Fruit fly (Drosophila melanogaster) whole organism: Measurements from ENCODE around the gene Nepl20.

Experiments used
- CG8478 ChIP-seq: fragments of >200 bp; optimal IDR thresholded peaks from 2 replicates; lab custom pipeline; 2018; ENCODE audit warnings: inconsistent platforms
- Dll ChIP-seq: fragments of >200 bp; optimal IDR thresholded peaks from 2 replicates; lab custom pipeline; 2017
- EcR ChIP-seq, 2 experiments: fragments of >200 bp; optimal IDR thresholded peaks; 2 replicates each; lab custom pipeline; 2017; ENCODE audit warnings: missing biosample characterization in 2 of 2, missing genetic modification characterization in 2 of 2, missing genetic modification reagents in 2 of 2
- pan ChIP-seq: fragments of >200 bp; optimal IDR thresholded peaks from 2 replicates; lab custom pipeline; 2017
- psq ChIP-seq: fragments of >200 bp; optimal IDR thresholded peaks from 2 replicates; lab custom pipeline; 2017
- usp ChIP-seq: fragments of >200 bp; optimal IDR thresholded peaks from 2 replicates; lab custom pipeline; 2017; ENCODE audit warnings: missing biosample characterization, missing genetic modification characterization, mixed read lengths

Gene Nepl20

DNA sequence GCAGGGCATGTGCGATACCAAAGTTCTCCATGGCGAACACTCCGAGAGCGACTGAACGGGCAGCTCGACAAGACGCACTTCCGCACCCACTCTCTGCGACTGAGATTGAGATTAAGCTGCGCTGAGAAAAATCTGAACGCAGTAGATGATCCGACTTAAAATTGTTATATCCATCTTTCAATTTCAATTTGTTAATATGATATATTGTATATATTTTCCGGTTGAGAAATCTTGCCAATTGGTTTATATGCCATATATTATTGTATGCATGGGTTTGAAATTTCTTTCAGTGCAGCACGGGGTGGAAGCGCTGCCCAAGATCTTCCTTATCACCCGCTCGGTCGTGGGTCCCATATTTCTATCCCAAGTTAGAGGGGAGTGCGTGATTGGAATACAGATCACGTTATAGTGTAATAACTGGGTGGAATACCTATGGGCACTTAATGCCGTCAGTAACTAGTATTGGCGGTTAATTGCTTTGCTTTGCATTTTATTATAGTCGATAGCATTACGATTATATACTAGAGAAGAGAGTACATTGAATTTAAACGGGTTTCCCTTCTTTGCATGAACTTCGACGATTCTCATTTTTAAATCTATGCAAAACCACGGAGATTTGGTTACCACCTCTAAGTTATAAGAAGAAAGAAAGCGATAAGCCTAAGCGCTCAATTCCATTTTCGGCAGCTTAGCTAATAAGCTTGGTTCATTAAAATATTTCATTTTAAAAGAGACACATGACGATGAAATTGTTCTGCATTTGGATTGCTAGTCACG lies at the start of gene Nepl20, which contains the start of gene Nepl19:
Nepl20 (plus strand) TSS at position 727 of the 777 bp plus-strand sequence.
Nepl19 (minus strand) TSS at position 57 of the 777 bp plus-strand sequence.
- TF ChIP-seq CG8478 (lab: Kevin White, UChicago) (no peak), usp (GFP tag; lab: Kevin White, UChicago) (no peak), Dll (no peak), psq (lab: Kevin White, UChicago) (no peak), EcR (GFP tag; optimal IDR thresholded peaks at IDR 0.05; lab: Kevin White, UChicago) (no peak), pan (lab: Kevin White, UChicago) (no peak)

DNA sequence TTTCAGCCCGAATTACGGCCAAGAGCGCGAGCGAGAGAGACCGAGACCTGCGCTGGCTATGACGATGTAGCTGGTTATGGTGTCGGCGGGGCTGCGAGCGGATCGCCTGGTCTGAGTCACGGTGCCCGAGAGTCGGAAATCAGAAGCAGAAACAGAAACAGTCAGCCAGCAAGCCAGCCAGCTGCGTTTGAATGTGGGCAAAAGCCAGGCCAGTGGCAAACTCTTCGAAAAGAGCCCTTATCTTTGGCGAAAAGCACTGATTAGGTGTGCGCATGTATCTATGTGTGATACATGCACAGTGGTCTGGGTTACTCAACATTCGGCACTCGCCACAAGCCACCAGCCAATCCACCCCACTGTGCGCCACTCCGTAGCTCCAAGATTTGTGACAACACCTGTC lies 49.4 kb upstream of the Nepl20 start:
- TF ChIP-seq EcR (GFP tag; optimal IDR thresholded peaks at IDR 0.05; lab: Kevin White, UChicago): no peak
- no peak for TF ChIP-seq CG8478 (lab: Kevin White, UChicago)
- no peak for TF ChIP-seq pan (lab: Kevin White, UChicago)
- no peak for TF ChIP-seq psq (lab: Kevin White, UChicago)
- TF ChIP-seq Dll: no peak
- no peak for TF ChIP-seq usp (GFP tag; lab: Kevin White, UChicago)

DNA sequence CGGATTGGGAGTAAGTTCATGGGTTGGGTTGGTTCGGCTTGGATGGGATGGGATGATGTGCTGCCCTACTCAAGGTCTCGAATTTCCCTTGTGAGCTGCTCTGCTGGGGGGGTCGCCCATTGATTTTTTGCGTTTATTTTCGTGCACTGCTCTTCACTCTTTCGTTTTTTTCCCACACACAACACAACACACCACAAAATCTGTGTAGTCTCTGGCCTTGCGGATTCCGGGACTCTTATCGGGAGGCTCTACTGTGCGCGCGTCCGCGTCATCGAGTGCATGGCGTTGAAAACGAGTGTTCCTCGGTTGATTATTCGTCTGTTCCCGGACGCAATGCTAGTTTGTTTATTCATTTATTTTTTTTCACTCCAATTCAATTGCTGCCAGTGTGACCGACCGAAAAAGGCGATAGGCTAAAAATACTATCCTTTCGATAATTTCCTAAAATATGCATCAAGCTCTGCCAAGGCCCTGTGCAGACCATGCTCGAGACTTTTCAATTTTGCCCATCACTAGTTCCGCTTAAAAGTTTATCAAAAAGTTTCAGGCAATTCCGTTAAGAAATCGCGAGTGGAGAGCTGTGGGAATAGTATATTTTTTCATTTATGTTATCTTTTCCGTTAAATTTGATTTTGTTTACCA lies 48.8 kb upstream of the Nepl20 start, which contains the start of gene WASp:
WASp (minus strand) TSS at position 399 of the 642 bp plus-strand sequence.
- no peak for TF ChIP-seq pan (lab: Kevin White, UChicago)
- TF ChIP-seq usp (GFP tag; lab: Kevin White, UChicago): no peak
- no peak for TF ChIP-seq EcR (GFP tag; optimal IDR thresholded peaks at IDR 0.05; lab: Kevin White, UChicago)
- TF ChIP-seq CG8478 (lab: Kevin White, UChicago): no peak
- TF ChIP-seq Dll: no peak
- TF ChIP-seq psq (lab: Kevin White, UChicago): no peak

DNA sequence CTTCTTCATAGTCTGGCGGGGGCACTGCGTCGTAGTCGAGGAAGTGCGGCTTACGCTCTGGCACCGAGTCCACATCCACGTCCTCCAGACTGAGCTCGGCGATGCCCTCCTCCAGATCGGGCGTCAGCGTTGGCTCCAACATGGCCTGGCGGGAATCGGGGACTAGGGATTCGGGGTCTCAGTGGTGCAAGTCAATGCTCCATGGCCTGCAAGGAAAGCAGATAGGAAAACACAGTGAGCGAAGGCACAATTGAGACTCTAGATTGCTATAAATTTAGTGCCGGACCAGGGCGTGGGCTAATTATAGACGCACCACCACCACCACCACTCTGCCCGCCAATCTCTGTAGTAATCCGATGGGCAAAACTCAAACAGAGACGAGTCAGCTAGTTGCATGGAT lies 40.0 kb upstream of the Nepl20 start:
- TF ChIP-seq CG8478 (lab: Kevin White, UChicago): no peak
- no peak for TF ChIP-seq psq (lab: Kevin White, UChicago)
- TF ChIP-seq EcR (GFP tag; optimal IDR thresholded peaks at IDR 0.05; lab: Kevin White, UChicago): no peak
- TF ChIP-seq pan (lab: Kevin White, UChicago): no peak

DNA sequence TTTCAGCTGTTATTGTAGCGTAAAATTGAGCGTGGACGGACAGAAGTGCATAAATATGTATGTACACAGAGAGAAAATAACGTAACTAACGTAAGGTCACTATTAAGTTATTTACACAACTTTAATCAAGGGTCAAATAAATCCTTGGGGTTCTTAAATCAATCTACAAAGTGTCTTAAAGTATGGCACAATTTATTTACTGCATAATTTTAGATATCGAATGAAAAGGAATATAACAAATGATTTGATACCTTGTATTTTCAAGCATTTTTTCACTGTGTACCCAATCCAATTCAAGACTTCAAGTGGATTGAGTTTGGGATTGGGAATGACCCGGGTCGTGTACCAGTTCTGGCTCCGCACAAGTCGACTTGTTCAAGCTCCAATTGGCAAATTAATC lies 38.6 kb upstream of the Nepl20 start:
- TF ChIP-seq EcR (GFP tag; optimal IDR thresholded peaks at IDR 0.05; lab: Kevin White, UChicago): no peak
- TF ChIP-seq usp (GFP tag; lab: Kevin White, UChicago): no peak
- TF ChIP-seq psq (lab: Kevin White, UChicago): no peak
- no peak for TF ChIP-seq pan (lab: Kevin White, UChicago)
- TF ChIP-seq CG8478 (lab: Kevin White, UChicago): no peak
- no peak for TF ChIP-seq Dll

DNA sequence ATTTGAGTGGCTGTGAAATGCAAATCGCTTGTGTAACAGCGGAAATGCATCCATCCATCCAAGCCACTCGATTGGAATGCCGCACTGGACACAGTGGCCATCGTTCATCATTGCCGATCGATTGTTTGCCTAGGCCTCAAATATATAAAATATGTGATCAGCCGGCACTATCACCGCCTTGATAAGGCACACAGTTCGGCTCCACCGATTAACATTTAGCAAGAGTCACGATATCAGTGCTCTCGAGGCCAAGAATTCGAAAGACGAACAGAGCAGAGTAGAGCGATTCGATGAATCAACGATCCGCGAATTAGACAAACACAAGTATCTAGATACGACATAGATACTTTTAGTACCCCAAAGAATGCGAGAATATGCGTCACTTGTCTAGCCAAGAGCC lies 38.2 kb upstream of the Nepl20 start:
- no peak for TF ChIP-seq pan (lab: Kevin White, UChicago)
- no peak for TF ChIP-seq usp (GFP tag; lab: Kevin White, UChicago)
- no peak for TF ChIP-seq Dll
- TF ChIP-seq psq (lab: Kevin White, UChicago): no peak
- no peak for TF ChIP-seq EcR (GFP tag; optimal IDR thresholded peaks at IDR 0.05; lab: Kevin White, UChicago)
- TF ChIP-seq CG8478 (lab: Kevin White, UChicago): no peak

DNA sequence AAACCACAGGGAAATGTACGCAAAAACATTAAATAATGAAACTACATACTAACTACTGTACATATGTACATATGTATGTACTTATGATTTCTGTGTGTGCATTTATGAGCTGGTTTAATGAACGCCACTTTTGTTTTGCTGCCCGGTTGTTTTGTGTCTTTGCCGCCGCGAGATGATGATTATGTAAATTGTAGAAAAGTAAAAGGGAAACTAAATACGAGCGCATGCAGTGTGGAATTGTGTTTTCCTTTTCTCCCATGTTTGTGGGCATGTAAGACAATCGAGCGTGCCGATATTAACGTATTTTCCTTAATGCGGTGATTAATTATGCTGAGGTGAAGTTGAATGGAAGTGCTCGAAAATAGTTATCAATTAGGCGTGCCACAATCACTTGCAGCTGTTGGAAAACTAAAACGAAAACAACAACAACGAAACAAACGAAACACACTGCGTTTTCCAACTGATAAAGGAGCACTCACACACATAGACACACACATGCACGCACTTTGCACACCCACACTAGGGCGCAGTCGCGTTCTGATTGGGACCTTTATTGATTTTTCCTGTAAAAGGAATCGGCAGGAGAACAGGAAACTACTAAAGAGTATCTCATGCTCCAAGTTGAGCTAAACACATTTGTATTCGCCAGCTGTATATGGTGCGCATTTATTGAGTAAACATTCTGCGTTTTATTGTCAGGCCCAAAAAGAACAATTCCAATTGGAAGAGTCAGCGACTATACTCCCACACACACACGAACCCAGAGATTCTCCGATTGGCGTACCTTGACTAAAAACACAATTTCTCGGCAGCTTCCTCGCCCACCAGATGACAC lies 36.6 kb upstream of the Nepl20 start:
- TF ChIP-seq Dll: no peak
- TF ChIP-seq pan (lab: Kevin White, UChicago): no peak
- no peak for TF ChIP-seq psq (lab: Kevin White, UChicago)
- TF ChIP-seq CG8478 (lab: Kevin White, UChicago): no peak

DNA sequence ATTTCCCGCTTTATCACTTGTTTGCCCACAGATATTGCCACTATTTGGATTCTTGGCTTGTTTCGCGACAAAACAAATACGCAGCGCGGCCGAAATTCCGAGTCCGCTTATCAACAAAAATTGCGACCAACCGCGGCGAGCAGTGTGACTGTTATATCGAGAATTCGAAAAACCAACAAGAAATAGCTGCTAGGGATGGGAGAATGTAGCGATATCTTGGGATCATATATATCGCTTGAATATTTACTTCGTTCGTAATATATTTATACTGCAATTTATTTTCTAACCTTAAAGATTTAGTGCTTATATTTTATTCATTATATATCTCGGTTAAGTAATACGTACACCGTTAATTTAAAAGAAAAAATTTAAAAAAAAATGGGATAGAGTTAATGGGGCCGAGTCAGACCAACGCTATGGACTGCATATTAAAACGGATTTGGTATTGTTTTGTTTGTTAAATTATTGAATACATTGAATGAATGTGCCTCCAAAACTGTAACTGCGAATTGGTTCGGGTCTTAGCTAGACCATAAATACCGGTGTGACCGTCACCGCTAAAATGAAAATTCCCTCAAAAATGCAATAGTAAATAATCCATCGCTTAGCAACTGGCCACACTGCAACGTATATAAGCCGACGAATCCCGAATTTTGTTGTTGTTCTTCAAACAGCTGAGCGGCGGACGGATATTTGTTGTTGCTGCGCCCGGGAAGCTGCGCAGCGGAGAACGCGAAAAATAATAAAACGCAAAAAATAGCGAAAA lies 35.8 kb upstream of the Nepl20 start, which contains the start of the genes Apc and spg:
Apc (minus strand) TSS at position 138 of the 766 bp plus-strand sequence.
spg (plus strand) TSS at position 660 of the 766 bp plus-strand sequence.
- TF ChIP-seq usp (GFP tag; lab: Kevin White, UChicago) (no peak), psq (lab: Kevin White, UChicago) (no peak), CG8478 (lab: Kevin White, UChicago) (no peak), EcR (GFP tag; optimal IDR thresholded peaks at IDR 0.05; lab: Kevin White, UChicago) (no peak), pan (lab: Kevin White, UChicago) (no peak), Dll (no peak)

DNA sequence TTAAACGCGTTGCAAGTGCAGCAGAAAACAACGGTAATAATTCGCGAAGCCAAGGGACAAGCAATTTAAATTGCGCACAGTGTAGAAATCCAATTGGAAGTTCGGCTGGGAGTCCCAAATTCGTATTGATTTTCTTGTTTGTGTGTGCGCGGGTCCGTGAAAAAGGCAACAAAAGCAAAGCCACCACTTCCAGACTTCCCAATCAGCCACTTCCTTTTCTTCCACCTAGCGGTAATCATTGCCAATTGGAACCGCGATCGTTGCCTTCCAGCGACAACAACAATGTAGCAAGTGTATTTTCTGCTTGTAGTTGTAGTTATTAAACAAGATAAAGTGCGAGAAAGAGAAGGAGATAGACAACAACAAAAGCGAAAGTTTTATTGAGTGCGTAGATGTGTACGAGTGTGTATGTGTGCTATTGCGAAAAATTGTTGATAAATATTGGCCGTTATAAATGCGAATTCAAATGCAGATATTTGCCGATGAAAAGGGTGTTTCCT lies 35.2 kb upstream of the Nepl20 start:
- TF ChIP-seq usp (GFP tag; lab: Kevin White, UChicago) (no peak), EcR (GFP tag; optimal IDR thresholded peaks at IDR 0.05; lab: Kevin White, UChicago) (no peak), pan (lab: Kevin White, UChicago) (no peak), CG8478 (lab: Kevin White, UChicago) (no peak), Dll (no peak), psq (lab: Kevin White, UChicago) (no peak)

DNA sequence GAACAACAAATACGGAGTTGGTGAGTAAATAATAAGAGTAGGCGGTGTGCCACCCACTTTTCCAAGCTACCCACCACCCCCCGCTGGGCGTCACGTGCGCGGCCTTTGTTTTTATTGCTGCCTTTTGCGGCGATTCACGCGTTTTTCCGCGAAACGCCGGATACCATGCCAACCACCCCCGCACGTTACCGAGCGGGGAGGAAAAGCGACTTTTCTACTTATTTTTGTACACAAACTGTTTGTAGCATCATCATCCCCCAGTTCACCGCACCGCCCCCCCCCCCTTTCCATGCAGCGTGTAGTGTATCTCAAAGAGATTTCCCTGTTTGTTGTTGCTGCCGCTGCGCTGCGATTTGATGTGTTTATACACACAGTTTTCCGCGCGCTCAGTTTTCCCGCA lies 34.6 kb upstream of the Nepl20 start:
- TF ChIP-seq EcR (GFP tag; optimal IDR thresholded peaks at IDR 0.05; lab: Kevin White, UChicago) (no peak), CG8478 (lab: Kevin White, UChicago) (no peak), pan (lab: Kevin White, UChicago) (no peak), usp (GFP tag; lab: Kevin White, UChicago) (no peak), psq (lab: Kevin White, UChicago) (no peak), Dll (no peak)
